Fruit fly (Drosophila melanogaster) whole organism, embryonic: Measurements from ENCODE around the gene CG10874.
A peak's percentile ranks its signal among the peaks of the same experiment; 100 is the strongest.

Source experiments
- Awh ChIP-seq: fragments of 200-800 bp; sonication (Bioruptor generic); IDR thresholded peaks from 2 replicates; pipeline ENCODE4, ENCODE4 v1.3.6; 2022; ENCODE audit warnings: missing biosample characterization, missing genetic modification characterization
- CG10147 ChIP-seq: fragments of 200-800 bp; sonication (Bioruptor generic); optimal IDR thresholded peaks from 2 replicates; lab custom pipeline; 2019; ENCODE audit warnings: missing biosample characterization, mild to moderate bottlenecking, missing genetic modification characterization, moderate library complexity
- CG10267 ChIP-seq: fragments of 200-800 bp; sonication (Bioruptor generic); optimal IDR thresholded peaks from 2 replicates; lab custom pipeline; 2018; ENCODE audit warnings: missing biosample characterization, mild to moderate bottlenecking, missing genetic modification characterization, moderate library complexity
- CG10366 ChIP-seq: fragments of 200-800 bp; sonication (Bioruptor generic); IDR thresholded peaks from 2 replicates; pipeline ENCODE4 v1.3.6; 2022; ENCODE audit warnings: missing biosample characterization, missing genetic modification characterization
- CG10431 ChIP-seq: fragments of 200-800 bp; sonication (Bioruptor generic); optimal IDR thresholded peaks from 3 replicates; lab custom pipeline; 2018; ENCODE audit warnings: missing biosample characterization, mild to moderate bottlenecking, missing genetic modification characterization
- CG10462 ChIP-seq: fragments of 200-800 bp; sonication (Bioruptor generic); optimal IDR thresholded peaks from 2 replicates; lab custom pipeline; 2016; ENCODE audit warnings: missing biosample characterization, missing genetic modification characterization
- CG11247 ChIP-seq: fragments of 200-800 bp; sonication (Bioruptor generic); IDR thresholded peaks from 2 replicates; pipeline ENCODE4 v1.3.6; 2022; ENCODE audit warnings: missing biosample characterization, missing genetic modification characterization
- CG12071 ChIP-seq: fragments of 200-800 bp; sonication (Bioruptor generic); optimal IDR thresholded peaks from 3 replicates; lab custom pipeline; 2018; ENCODE audit warnings: missing biosample characterization, mild to moderate bottlenecking, missing genetic modification characterization
- CG12155 ChIP-seq: fragments of 200-800 bp; sonication (Bioruptor generic); optimal IDR thresholded peaks from 3 replicates; lab custom pipeline; 2016; ENCODE audit warnings: missing biosample characterization, missing genetic modification characterization
- CG12744 ChIP-seq: fragments of 200-800 bp; sonication (Bioruptor generic); optimal IDR thresholded peaks from 2 replicates; lab custom pipeline; 2016; ENCODE audit warnings: missing biosample characterization, missing genetic modification characterization
- CG14050 ChIP-seq: fragments of 200-800 bp; sonication (Bioruptor generic); IDR thresholded peaks from 3 replicates; pipeline ENCODE4 v1.3.6; 2022; ENCODE audit warnings: missing biosample characterization, missing genetic modification characterization
- CG15011 ChIP-seq: fragments of 200-800 bp; sonication (Bioruptor generic); optimal IDR thresholded peaks from 3 replicates; lab custom pipeline; 2018; ENCODE audit warnings: missing biosample characterization, mild to moderate bottlenecking, missing genetic modification characterization
- CG15514 ChIP-seq: fragments of 200-800 bp; sonication (Bioruptor generic); optimal IDR thresholded peaks from 3 replicates; lab custom pipeline; 2017; ENCODE audit warnings: missing biosample characterization, missing genetic modification characterization, mild to moderate bottlenecking, moderate library complexity, missing genetic modification reagents
- CG16863 ChIP-seq: fragments of 200-800 bp; sonication (Bioruptor generic); optimal IDR thresholded peaks from 3 replicates; lab custom pipeline; 2016; ENCODE audit warnings: missing biosample characterization, missing genetic modification characterization
- CG17612 ChIP-seq: fragments of 200-800 bp; sonication (Bioruptor generic); IDR thresholded peaks from 2 replicates; pipeline ENCODE4 v1.3.6; 2022; ENCODE audit warnings: missing biosample characterization, missing genetic modification characterization
- CG2199 ChIP-seq: fragments of 200-800 bp; sonication (Bioruptor generic); IDR thresholded peaks from 3 replicates; pipeline ENCODE4 v1.3.6; 2022; ENCODE audit warnings: missing biosample characterization, missing genetic modification characterization
- CG30020 ChIP-seq: fragments of 200-800 bp; optimal IDR thresholded peaks from 2 replicates; lab custom pipeline; 2019; ENCODE audit warnings: missing biosample characterization, mild to moderate bottlenecking, missing genetic modification characterization, moderate library complexity
- CG31388 ChIP-seq: fragments of 200-800 bp; sonication (Bioruptor generic); optimal IDR thresholded peaks from 2 replicates; lab custom pipeline; 2016; ENCODE audit warnings: missing biosample characterization, missing genetic modification characterization
- CG4328 ChIP-seq: fragments of 200-800 bp; sonication (Bioruptor generic); optimal IDR thresholded peaks from 3 replicates; lab custom pipeline; 2017; ENCODE audit warnings: missing biosample characterization, missing genetic modification reagents, missing genetic modification characterization
- CG7786 ChIP-seq: fragments of 200-800 bp; sonication (Bioruptor generic); optimal IDR thresholded peaks from 2 replicates; lab custom pipeline; 2016; ENCODE audit warnings: missing biosample characterization, missing genetic modification characterization
- CG8765 ChIP-seq: fragments of 200-800 bp; sonication (Bioruptor generic); IDR thresholded peaks from 2 replicates; pipeline ENCODE4 v1.3.6; 2022; ENCODE audit warnings: missing biosample characterization, missing genetic modification characterization
- CG9817 ChIP-seq: fragments of 200-800 bp; sonication (Bioruptor generic); optimal IDR thresholded peaks from 2 replicates; lab custom pipeline; 2018; ENCODE audit warnings: missing biosample characterization, mild to moderate bottlenecking, missing genetic modification characterization, moderate library complexity
- Chrac-16 ChIP-seq: fragments of 200-800 bp; sonication (Bioruptor generic); optimal IDR thresholded peaks from 3 replicates; lab custom pipeline; 2016; ENCODE audit warnings: missing biosample characterization, missing genetic modification characterization
- Dek ChIP-seq: fragments of 200-800 bp; sonication (Bioruptor generic); optimal IDR thresholded peaks from 3 replicates; lab custom pipeline; 2019; ENCODE audit warnings: missing biosample characterization, mild to moderate bottlenecking, missing genetic modification characterization, moderate library complexity
- MTF-1 ChIP-seq: fragments of 200-800 bp; sonication (Bioruptor generic); optimal IDR thresholded peaks from 2 replicates; lab custom pipeline; 2018; ENCODE audit warnings: missing biosample characterization, mild to moderate bottlenecking, missing genetic modification characterization, borderline replicate concordance
- Nf-YC ChIP-seq: fragments of 200-800 bp; optimal IDR thresholded peaks from 3 replicates; lab custom pipeline; 2019; ENCODE audit warnings: missing biosample characterization, mild to moderate bottlenecking, missing genetic modification characterization, moderate library complexity
- Opbp ChIP-seq: fragments of 200-800 bp; sonication (Bioruptor generic); IDR thresholded peaks from 3 replicates; pipeline ENCODE4 v1.3.6; 2022; ENCODE audit warnings: missing biosample characterization, missing genetic modification characterization; ENCODE audit not compliant: partially characterized antibody
- Sox102F ChIP-seq: fragments of 200-800 bp; sonication (Bioruptor generic); optimal IDR thresholded peaks from 2 replicates; lab custom pipeline; 2018; ENCODE audit warnings: missing biosample characterization, mild to moderate bottlenecking, missing genetic modification characterization, moderate library complexity
- Usf ChIP-seq: fragments of 200-800 bp; sonication (Bioruptor generic); optimal IDR thresholded peaks from 2 replicates; lab custom pipeline; 2017; ENCODE audit warnings: missing genotype, missing biosample characterization, missing genetic modification characterization
- Xbp1 ChIP-seq: fragments of 200-800 bp; sonication (Bioruptor generic); optimal IDR thresholded peaks from 3 replicates; lab custom pipeline; 2016; ENCODE audit warnings: missing biosample characterization, mild to moderate bottlenecking, missing genetic modification characterization
- bab2 ChIP-seq: fragments of 200-800 bp; sonication (Bioruptor generic); optimal IDR thresholded peaks from 2 replicates; lab custom pipeline; 2016; ENCODE audit warnings: missing biosample characterization, missing genetic modification characterization
- cg ChIP-seq: fragments of 200-800 bp; sonication (Bioruptor generic); optimal IDR thresholded peaks from 3 replicates; lab custom pipeline; 2019; ENCODE audit warnings: missing biosample characterization, mild to moderate bottlenecking, missing genetic modification characterization, moderate library complexity
- esg ChIP-seq: fragments of 200-800 bp; sonication (Bioruptor generic); conservative IDR thresholded peaks from 2 replicates; pipeline ENCODE4 v1.3.6; 2022; ENCODE audit warnings: missing biosample characterization, missing genetic modification characterization
- eyg ChIP-seq: fragments of 200-800 bp; sonication (Bioruptor generic); optimal IDR thresholded peaks from 3 replicates; lab custom pipeline; 2016; ENCODE audit warnings: missing biosample characterization, missing genetic modification characterization
- fd96Cb ChIP-seq: fragments of 200-800 bp; sonication (Bioruptor generic); optimal IDR thresholded peaks from 2 replicates; lab custom pipeline; 2018; ENCODE audit warnings: missing biosample characterization, mild to moderate bottlenecking, missing genetic modification characterization, moderate library complexity
- grn ChIP-seq: fragments of 200-800 bp; sonication (Bioruptor generic); optimal IDR thresholded peaks from 3 replicates; lab custom pipeline; 2017; ENCODE audit warnings: missing biosample characterization, missing genetic modification characterization
- kah ChIP-seq: fragments of 200-800 bp; sonication (Bioruptor generic); optimal IDR thresholded peaks from 2 replicates; lab custom pipeline; 2018; ENCODE audit warnings: missing biosample characterization, mild to moderate bottlenecking, missing genetic modification characterization
- lmd ChIP-seq: fragments of 200-800 bp; sonication (Bioruptor generic); IDR thresholded peaks from 2 replicates; pipeline ENCODE4 v1.3.6; 2022; ENCODE audit warnings: missing biosample characterization, missing genetic modification characterization
- luna ChIP-seq: fragments of 200-800 bp; sonication (Bioruptor generic); optimal IDR thresholded peaks from 2 replicates; lab custom pipeline; 2016; ENCODE audit warnings: missing biosample characterization, missing genetic modification characterization
- maf-S ChIP-seq: fragments of 200-800 bp; sonication (Bioruptor generic); optimal IDR thresholded peaks from 2 replicates; lab custom pipeline; 2016; ENCODE audit warnings: missing biosample characterization, missing genetic modification characterization
- mirr ChIP-seq: fragments of 200-800 bp; sonication (Bioruptor generic); optimal IDR thresholded peaks from 3 replicates; lab custom pipeline; 2018; ENCODE audit warnings: missing biosample characterization, mild to moderate bottlenecking, missing genetic modification characterization
- nerfin-1 ChIP-seq: fragments of 200-800 bp; sonication (Bioruptor generic); optimal IDR thresholded peaks from 3 replicates; lab custom pipeline; 2019; ENCODE audit warnings: missing biosample characterization, mild to moderate bottlenecking, missing genetic modification characterization, moderate library complexity
- repo ChIP-seq: fragments of 200-800 bp; sonication (Bioruptor generic); optimal IDR thresholded peaks from 2 replicates; lab custom pipeline; 2016; ENCODE audit warnings: missing biosample characterization, missing genetic modification characterization
- row ChIP-seq: fragments of 200-800 bp; sonication (Bioruptor generic); IDR thresholded peaks from 3 replicates; pipeline ENCODE4 v1.3.6; 2022; ENCODE audit warnings: missing biosample characterization, missing genetic modification characterization
- shn ChIP-seq: fragments of 200-800 bp; sonication (Bioruptor generic); optimal IDR thresholded peaks from 3 replicates; lab custom pipeline; 2016; ENCODE audit warnings: missing biosample characterization, missing genetic modification characterization
- slbo ChIP-seq: fragments of 200-800 bp; sonication (Bioruptor generic); IDR thresholded peaks from 2 replicates; pipeline ENCODE4 v1.3.6; 2022; ENCODE audit warnings: missing biosample characterization, missing genetic modification characterization
- sqz ChIP-seq: fragments of 200-800 bp; sonication (Bioruptor generic); optimal IDR thresholded peaks from 3 replicates; lab custom pipeline; 2018; ENCODE audit warnings: missing biosample characterization, mild to moderate bottlenecking, missing genetic modification characterization
- stc ChIP-seq: fragments of 200-800 bp; sonication (Bioruptor generic); IDR thresholded peaks from 2 replicates; pipeline ENCODE4 v1.3.6; 2022; ENCODE audit warnings: missing biosample characterization, missing genetic modification characterization
- vvl ChIP-seq: fragments of 200-800 bp; sonication (Bioruptor generic); IDR thresholded peaks from 2 replicates; pipeline ENCODE4 v1.3.6; 2022; ENCODE audit warnings: missing biosample characterization, missing genetic modification characterization
- wek ChIP-seq: fragments of 200-800 bp; sonication (Bioruptor generic); optimal IDR thresholded peaks from 3 replicates; lab custom pipeline; 2018; ENCODE audit warnings: missing biosample characterization, mild to moderate bottlenecking, missing genetic modification characterization, moderate library complexity
- yki ChIP-seq: fragments of >200 bp; optimal IDR thresholded peaks from 3 replicates; lab custom pipeline; 2018
- zen ChIP-seq: fragments of 200-800 bp; sonication (Bioruptor generic); optimal IDR thresholded peaks from 3 replicates; lab custom pipeline; 2018; ENCODE audit warnings: missing biosample characterization, mild to moderate bottlenecking, missing genetic modification characterization, moderate library complexity

CG10874 gene

dm6 chr2L:2189100-2189499, 3.1 kb downstream of the CG10874 start (continued):
- TF ChIP-seq eyg (GFP tag; lab: Kevin White, UChicago) = no peak
- TF ChIP-seq CG10431 (GFP tag; lab: Kevin White, UChicago) = peak; percentile 65
- peak; percentile 76 for TF ChIP-seq CG10267 (tag; lab: Kevin White, UChicago)
- TF ChIP-seq yki (lab: Kevin White, UChicago) = no peak
- TF ChIP-seq CG12071 (GFP tag; lab: Kevin White, UChicago) = no peak
- TF ChIP-seq maf-S (GFP tag; lab: Kevin White, UChicago) = no peak
- peak; percentile 32 for TF ChIP-seq kah (GFP tag; lab: Kevin White, UChicago)
- TF ChIP-seq Awh (GFP tag; lab: Robert Waterston, UW) = peak; percentile 71; the same call in 1 of the 2 replicates
- TF ChIP-seq grn = no peak
- TF ChIP-seq Xbp1 (GFP tag; lab: Kevin White, UChicago) = peak; percentile 67
- TF ChIP-seq Usf = peak; percentile 41
- TF ChIP-seq vvl (GFP tag; lab: Robert Waterston, UW) = peak; percentile 66
- TF ChIP-seq luna (GFP tag; lab: Kevin White, UChicago) = no peak
- peak; percentile 37; the same call in 1 of the 2 replicates for TF ChIP-seq CG10366 (GFP tag; lab: Robert Waterston, UW)
- TF ChIP-seq CG2199 (GFP tag; lab: Robert Waterston, UW) = no peak
- peak; percentile 25 for TF ChIP-seq CG15011 (GFP tag; lab: Kevin White, UChicago)
- peak; percentile 20 for TF ChIP-seq CG7786 (GFP tag; lab: Kevin White, UChicago)
- TF ChIP-seq CG12155 (GFP tag; lab: Kevin White, UChicago) = peak; percentile 18
- no peak for TF ChIP-seq CG31388 (GFP tag; lab: Kevin White, UChicago)
- TF ChIP-seq MTF-1 (GFP tag; lab: Kevin White, UChicago) = peak; percentile 64
- TF ChIP-seq Sox102F = peak; percentile 52
- TF ChIP-seq slbo (GFP tag; lab: Robert Waterston, UW) = no peak
- TF ChIP-seq CG9817 (tag; lab: Kevin White, UChicago) = no peak
- TF ChIP-seq shn (GFP tag; lab: Kevin White, UChicago) = peak; percentile 52
- TF ChIP-seq repo (GFP tag; lab: Kevin White, UChicago) = peak; percentile 55
- peak; percentile 22 for TF ChIP-seq CG30020 (tag; lab: Kevin White, UChicago)
- no peak for TF ChIP-seq wek
- TF ChIP-seq Dek (tag; lab: Kevin White, UChicago) = no peak
- no peak for TF ChIP-seq CG4328
- TF ChIP-seq nerfin-1 (tag; lab: Kevin White, UChicago) = peak; percentile 50
- TF ChIP-seq CG12744 (GFP tag; lab: Kevin White, UChicago) = no peak
- TF ChIP-seq fd96Cb (tag; lab: Kevin White, UChicago) = peak; percentile 76
- TF ChIP-seq sqz (GFP tag; lab: Kevin White, UChicago) = peak; percentile 37
- TF ChIP-seq Opbp (GFP tag; lab: Robert Waterston, UW) = no peak
- TF ChIP-seq CG8765 = peak; percentile 47; the same call in 1 of the 2 replicates
- peak; percentile 51 for TF ChIP-seq zen (tag; lab: Kevin White, UChicago)
- TF ChIP-seq CG10462 = peak; percentile 25
- no peak for TF ChIP-seq cg (GFP tag; lab: Kevin White, UChicago)
- TF ChIP-seq CG10147 (GFP tag; lab: Kevin White, UChicago) = no peak
- TF ChIP-seq Chrac-16 (GFP tag; lab: Kevin White, UChicago) = peak; percentile 79
- TF ChIP-seq row (GFP tag; lab: Robert Waterston, UW) = peak; percentile 70
- TF ChIP-seq CG17612 (GFP tag; lab: Robert Waterston, UW) = no peak
- peak; percentile 40; the same call in 1 of the 2 replicates for TF ChIP-seq esg
- TF ChIP-seq CG11247 (GFP tag; lab: Robert Waterston, UW) = no peak
- TF ChIP-seq bab2 (GFP tag; lab: Kevin White, UChicago) = peak; percentile 62
- no peak for TF ChIP-seq stc (GFP tag; lab: Robert Waterston, UW)
- TF ChIP-seq Nf-YC (tag; lab: Kevin White, UChicago) = no peak
- peak; percentile 21; the same call in 1 of the 3 replicates for TF ChIP-seq CG14050 (GFP tag; lab: Robert Waterston, UW)
- TF ChIP-seq CG16863 (GFP tag; lab: Kevin White, UChicago) = peak; percentile 74
- peak; percentile 53 for TF ChIP-seq lmd (GFP tag; lab: Robert Waterston, UW)
- TF ChIP-seq CG15514 = no peak
- no peak for TF ChIP-seq mirr (GFP tag; lab: Kevin White, UChicago)
